Fruit fly (Drosophila melanogaster) whole organism, embryonic: ENCODE measurements around the gene CG6441.
A peak's percentile ranks its signal among the peaks of the same experiment; 100 is the strongest.

Experiments used
- Adf1 ChIP-seq: fragments of 200-800 bp; sonication (Bioruptor generic); IDR thresholded peaks from 2 replicates; pipeline ENCODE4 v1.3.6; 2022; ENCODE audit warnings: missing biosample characterization, missing genetic modification characterization
- Asciz ChIP-seq: fragments of 200-800 bp; sonication (Bioruptor generic); optimal IDR thresholded peaks from 2 replicates; lab custom pipeline; 2017; ENCODE audit warnings: missing biosample characterization, mild to moderate bottlenecking, missing genetic modification characterization, missing genetic modification reagents
- B-H2 ChIP-seq: fragments of 200-800 bp; sonication (Bioruptor generic); optimal IDR thresholded peaks from 2 replicates; lab custom pipeline; 2018; ENCODE audit warnings: missing biosample characterization, mild to moderate bottlenecking, missing genetic modification characterization
- CG13123 ChIP-seq: fragments of 200-800 bp; sonication (Bioruptor generic); optimal IDR thresholded peaks from 2 replicates; lab custom pipeline; 2016; ENCODE audit warnings: missing biosample characterization, missing genetic modification characterization
- CG13287 ChIP-seq: fragments of 200-800 bp; sonication (Bioruptor generic); IDR thresholded peaks from 2 replicates; pipeline ENCODE4 v1.3.6; 2022; ENCODE audit warnings: missing biosample characterization, missing genetic modification characterization; ENCODE audit not compliant: partially characterized antibody
- CG13296 ChIP-seq: fragments of 200-800 bp; sonication (Bioruptor generic); optimal IDR thresholded peaks from 3 replicates; lab custom pipeline; 2018; ENCODE audit warnings: missing biosample characterization, mild to moderate bottlenecking, missing genetic modification characterization
- CG13424 ChIP-seq: fragments of 200-800 bp; sonication (Bioruptor generic); optimal IDR thresholded peaks from 2 replicates; lab custom pipeline; 2019; ENCODE audit warnings: missing biosample characterization, mild to moderate bottlenecking, missing genetic modification characterization, moderate library complexity
- CG15601 ChIP-seq: fragments of 200-800 bp; sonication (Bioruptor generic); optimal IDR thresholded peaks from 3 replicates; lab custom pipeline; 2019; ENCODE audit warnings: missing biosample characterization, mild to moderate bottlenecking, missing genetic modification characterization, moderate library complexity
- CG16779 ChIP-seq: fragments of 200-800 bp; sonication (Bioruptor generic); IDR thresholded peaks from 2 replicates; pipeline ENCODE4 v1.3.6; 2022; ENCODE audit warnings: missing biosample characterization, missing genetic modification characterization
- CG17359 ChIP-seq: fragments of 200-800 bp; sonication (Bioruptor generic); optimal IDR thresholded peaks from 3 replicates; lab custom pipeline; 2018; ENCODE audit warnings: missing biosample characterization, mild to moderate bottlenecking, missing genetic modification characterization, moderate library complexity
- CG17802 ChIP-seq: fragments of 200-800 bp; sonication (Bioruptor generic); optimal IDR thresholded peaks from 2 replicates; lab custom pipeline; 2018; ENCODE audit warnings: missing biosample characterization, mild to moderate bottlenecking, missing genetic modification characterization, moderate library complexity
- CG2202 ChIP-seq: fragments of 200-800 bp; sonication (Bioruptor generic); optimal IDR thresholded peaks from 2 replicates; lab custom pipeline; 2018; ENCODE audit warnings: missing biosample characterization, mild to moderate bottlenecking, missing genetic modification characterization
- CG30431 ChIP-seq: fragments of 200-800 bp; sonication (Bioruptor generic); optimal IDR thresholded peaks from 2 replicates; lab custom pipeline; 2017; ENCODE audit warnings: missing biosample characterization, missing genetic modification characterization
- CG32532 ChIP-seq: fragments of 200-800 bp; sonication (Bioruptor generic); IDR thresholded peaks from 2 replicates; pipeline ENCODE4 v1.3.6; 2022; ENCODE audit warnings: missing biosample characterization, missing genetic modification characterization
- CG9727 ChIP-seq: fragments of 200-800 bp; sonication (Bioruptor generic); optimal IDR thresholded peaks from 3 replicates; lab custom pipeline; 2017; ENCODE audit warnings: missing biosample characterization, mild to moderate bottlenecking, missing genetic modification characterization
- CHES-1-like ChIP-seq: fragments of 200-800 bp; sonication (Bioruptor generic); optimal IDR thresholded peaks from 2 replicates; lab custom pipeline; 2016; ENCODE audit warnings: missing biosample characterization, missing genetic modification characterization
- Dref ChIP-seq: fragments of 200-800 bp; sonication (Bioruptor generic); IDR thresholded peaks from 2 replicates; pipeline ENCODE4 v1.3.6; 2022; ENCODE audit warnings: missing biosample characterization, missing genetic modification characterization
- Gsc ChIP-seq: fragments of 200-800 bp; sonication (Bioruptor generic); IDR thresholded peaks from 2 replicates; pipeline ENCODE4 v1.3.6; 2022; ENCODE audit warnings: missing biosample characterization, missing genetic modification characterization
- H15 ChIP-seq: fragments of 200-800 bp; sonication (Bioruptor generic); IDR thresholded peaks from 3 replicates; pipeline ENCODE4 v1.3.6; 2022; ENCODE audit warnings: missing biosample characterization, missing genetic modification characterization
- HmgZ ChIP-seq: fragments of 200-800 bp; sonication (Bioruptor generic); optimal IDR thresholded peaks from 2 replicates; lab custom pipeline; 2018; ENCODE audit warnings: missing biosample characterization, mild to moderate bottlenecking, missing genetic modification characterization
- Jarid2 ChIP-seq: fragments of 200-800 bp; sonication (Bioruptor generic); optimal IDR thresholded peaks from 3 replicates; lab custom pipeline; 2017; ENCODE audit warnings: mild to moderate bottlenecking, missing biosample characterization, missing genetic modification reagents, missing genetic modification characterization
- NK7.1 ChIP-seq: fragments of 200-800 bp; sonication (Bioruptor generic); optimal IDR thresholded peaks from 3 replicates; lab custom pipeline; 2016; ENCODE audit warnings: missing biosample characterization, missing genetic modification characterization
- NfI ChIP-seq: fragments of 200-800 bp; sonication (Bioruptor generic); optimal IDR thresholded peaks from 3 replicates; lab custom pipeline; 2018; ENCODE audit warnings: missing biosample characterization, mild to moderate bottlenecking, missing genetic modification characterization, moderate library complexity
- PHDP ChIP-seq: fragments of 200-800 bp; sonication (Bioruptor generic); optimal IDR thresholded peaks from 3 replicates; lab custom pipeline; 2018; ENCODE audit warnings: missing biosample characterization, mild to moderate bottlenecking, missing genetic modification characterization, moderate library complexity
- Stat92E ChIP-seq, 3 experiments: fragments of >200 bp in 2 of 3; fragments of 200-800 bp in 1 of 3; sonication (Bioruptor generic) in 1 of 3; optimal IDR thresholded peaks; 2 replicates each; lab custom pipeline; 2017 to 2019; ENCODE audit warnings: missing biosample characterization in 3 of 3, missing genetic modification characterization in 3 of 3, mild to moderate bottlenecking in 1 of 3, moderate library complexity in 1 of 3
- Xbp1 ChIP-seq: fragments of 200-800 bp; sonication (Bioruptor generic); optimal IDR thresholded peaks from 3 replicates; lab custom pipeline; 2016; ENCODE audit warnings: missing biosample characterization, mild to moderate bottlenecking, missing genetic modification characterization
- ac ChIP-seq: fragments of 200-800 bp; sonication (Bioruptor generic); optimal IDR thresholded peaks from 3 replicates; lab custom pipeline; 2017; ENCODE audit warnings: missing biosample characterization, mild to moderate bottlenecking, missing genetic modification characterization
- aop ChIP-seq: fragments of 200-800 bp; sonication (Bioruptor generic); IDR thresholded peaks from 2 replicates; pipeline ENCODE4 v1.3.6; 2022; ENCODE audit warnings: missing biosample characterization, missing genetic modification characterization
- ase ChIP-seq: fragments of 200-800 bp; sonication (Bioruptor generic); IDR thresholded peaks from 3 replicates; pipeline ENCODE4 v1.3.6; 2022; ENCODE audit warnings: missing biosample characterization, missing genetic modification characterization
- ash1 ChIP-seq: fragments of 200-800 bp; sonication (Bioruptor generic); optimal IDR thresholded peaks from 2 replicates; lab custom pipeline; 2018; ENCODE audit warnings: missing biosample characterization, mild to moderate bottlenecking, missing genetic modification characterization
- cad ChIP-seq: fragments of >200 bp; optimal IDR thresholded peaks from 2 replicates; lab custom pipeline; 2017; ENCODE audit warnings: missing biosample characterization, missing genetic modification characterization
- cas ChIP-seq: fragments of 200-800 bp; sonication (Bioruptor generic); IDR thresholded peaks from 2 replicates; pipeline ENCODE4 v1.3.6; 2022; ENCODE audit warnings: missing biosample characterization, missing genetic modification characterization
- chinmo ChIP-seq: fragments of 200-800 bp; sonication (Bioruptor generic); IDR thresholded peaks from 4 replicates; pipeline ENCODE4 v1.3.6; 2022; ENCODE audit warnings: missing biosample characterization, missing genetic modification characterization; ENCODE audit not compliant: partially characterized antibody
- chn ChIP-seq: fragments of 200-800 bp; sonication (Bioruptor generic); optimal IDR thresholded peaks from 2 replicates; lab custom pipeline; 2016; ENCODE audit warnings: missing biosample characterization, missing genetic modification characterization
- ems ChIP-seq: fragments of 200-800 bp; sonication (Bioruptor generic); optimal IDR thresholded peaks from 3 replicates; lab custom pipeline; 2016; ENCODE audit warnings: missing biosample characterization, missing genetic modification characterization
- gem ChIP-seq: fragments of 200-800 bp; sonication (Bioruptor generic); optimal IDR thresholded peaks from 2 replicates; lab custom pipeline; 2019; ENCODE audit warnings: missing biosample characterization, mild to moderate bottlenecking, missing genetic modification characterization, moderate library complexity
- gfzf ChIP-seq: fragments of 200-800 bp; sonication (Bioruptor generic); optimal IDR thresholded peaks from 2 replicates; lab custom pipeline; 2016; ENCODE audit warnings: missing biosample characterization, mild to moderate bottlenecking, missing genetic modification characterization, moderate library complexity
- hbn ChIP-seq: fragments of 200-800 bp; sonication (Bioruptor generic); IDR thresholded peaks from 2 replicates; pipeline ENCODE4 v1.3.6; 2022; ENCODE audit warnings: missing biosample characterization, missing genetic modification characterization; ENCODE audit not compliant: partially characterized antibody
- odd ChIP-seq: fragments of 200-800 bp; sonication (Bioruptor generic); optimal IDR thresholded peaks from 2 replicates; lab custom pipeline; 2017; ENCODE audit warnings: missing biosample characterization, mild to moderate bottlenecking, missing genetic modification characterization
- pb ChIP-seq: fragments of 200-800 bp; sonication (Bioruptor generic); optimal IDR thresholded peaks from 3 replicates; lab custom pipeline; 2016; ENCODE audit warnings: missing biosample characterization, missing genetic modification characterization
- pnt ChIP-seq: fragments of 200-800 bp; sonication (Bioruptor generic); optimal IDR thresholded peaks from 3 replicates; lab custom pipeline; 2016; ENCODE audit warnings: missing biosample characterization, missing genetic modification characterization
- rib ChIP-seq: fragments of 200-800 bp; sonication (Bioruptor generic); IDR thresholded peaks from 2 replicates; pipeline ENCODE4 v1.3.6; 2022; ENCODE audit warnings: missing biosample characterization, missing genetic modification characterization
- slou ChIP-seq: fragments of 200-800 bp; sonication (Bioruptor generic); optimal IDR thresholded peaks from 3 replicates; lab custom pipeline; 2016; ENCODE audit warnings: missing biosample characterization, missing genetic modification characterization
- so ChIP-seq: fragments of 200-800 bp; sonication (Bioruptor generic); IDR thresholded peaks from 3 replicates; pipeline ENCODE4 v1.3.6; 2022; ENCODE audit warnings: missing biosample characterization, missing genetic modification characterization
- tna ChIP-seq: fragments of 200-800 bp; sonication (Bioruptor generic); IDR thresholded peaks from 2 replicates; pipeline ENCODE4 v1.3.6; 2022; ENCODE audit warnings: missing biosample characterization, missing genetic modification characterization; ENCODE audit not compliant: partially characterized antibody
- toy ChIP-seq: fragments of 200-800 bp; sonication (Bioruptor generic); IDR thresholded peaks from 2 replicates; pipeline ENCODE4 v1.3.6; 2022; ENCODE audit warnings: missing biosample characterization, missing genetic modification characterization
- trh ChIP-seq: fragments of 200-800 bp; sonication (Bioruptor generic); optimal IDR thresholded peaks from 2 replicates; lab custom pipeline; 2016; ENCODE audit warnings: missing biosample characterization, missing genetic modification characterization
- vfl ChIP-seq: fragments of 200-800 bp; sonication (Bioruptor generic); optimal IDR thresholded peaks from 2 replicates; lab custom pipeline; 2016; ENCODE audit warnings: missing biosample characterization, missing genetic modification characterization
- vvl ChIP-seq: fragments of 200-800 bp; sonication (Bioruptor generic); IDR thresholded peaks from 2 replicates; pipeline ENCODE4 v1.3.6; 2022; ENCODE audit warnings: missing biosample characterization, missing genetic modification characterization

The CG6441 gene

DNA sequence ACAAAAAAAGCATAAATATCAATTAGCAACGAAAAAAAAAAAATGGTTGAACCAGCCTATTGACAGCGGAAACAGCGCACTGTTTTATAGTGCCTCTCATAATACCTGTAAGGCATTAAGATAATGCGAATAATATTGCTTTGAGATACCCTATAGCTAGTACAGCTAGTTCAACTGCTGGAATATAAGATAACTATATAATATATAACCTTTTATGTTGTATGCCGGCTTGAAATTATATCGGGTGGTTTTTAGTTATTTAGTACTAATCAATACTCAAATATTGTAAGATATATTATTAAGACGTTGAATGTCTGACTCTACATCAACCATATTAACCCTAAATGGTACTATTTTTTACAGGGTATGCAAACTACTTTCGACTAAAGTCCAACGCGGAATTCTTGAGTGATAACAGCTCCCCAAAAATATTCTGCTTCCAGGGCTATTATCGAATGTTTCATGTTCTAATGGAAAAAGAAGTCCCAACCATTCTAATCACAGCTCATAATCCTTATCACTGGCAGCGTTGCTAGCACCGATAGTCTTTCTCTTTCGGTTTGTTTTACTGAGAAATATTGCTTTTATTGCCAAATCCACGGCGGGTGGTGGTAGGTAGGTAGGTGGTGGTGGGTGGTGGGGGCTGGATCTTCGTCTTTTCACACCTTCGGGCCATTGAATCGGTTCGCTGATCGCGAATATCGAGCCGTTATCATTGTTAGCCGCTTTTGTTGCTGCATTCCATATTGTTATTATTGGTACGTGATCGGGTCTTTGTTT, 40.4 kb upstream of the CG6441 start (continued):
- TF ChIP-seq so (GFP tag; lab: Robert Waterston, UW): peak; percentile 65; the same call in 2 of the 3 replicates
- no peak for TF ChIP-seq CG13123 (GFP tag; lab: Kevin White, UChicago)
- TF ChIP-seq CG13424 (tag; lab: Kevin White, UChicago): peak; percentile 75
- no peak for TF ChIP-seq tna (GFP tag; lab: Robert Waterston, UW)
- peak; percentile 88 for TF ChIP-seq rib (GFP tag; lab: Robert Waterston, UW)
- peak; percentile 30 for TF ChIP-seq NK7.1 (GFP tag; lab: Kevin White, UChicago)
- TF ChIP-seq pb: no peak
- TF ChIP-seq ac (GFP tag; lab: Kevin White, UChicago): no peak
- TF ChIP-seq slou (GFP tag; lab: Kevin White, UChicago): no peak
- TF ChIP-seq toy: peak; percentile 69
- no peak for TF ChIP-seq pnt (GFP tag; lab: Kevin White, UChicago)
- TF ChIP-seq HmgZ (tag; lab: Kevin White, UChicago): peak; percentile 83
- TF ChIP-seq CG17802 (tag; lab: Kevin White, UChicago): no peak
- TF ChIP-seq ems (GFP tag; lab: Kevin White, UChicago): peak; percentile 19
- TF ChIP-seq ase: 0 out of 3 replicates have a peak, but pooled peaks have one; percentile 28
- TF ChIP-seq CG16779 (GFP tag; lab: Robert Waterston, UW): 0 out of 2 replicates have a peak, but pooled peaks have one; percentile 16
- TF ChIP-seq ash1 (GFP tag; lab: Kevin White, UChicago): no peak
- TF ChIP-seq CHES-1-like (GFP tag; lab: Kevin White, UChicago): no peak
- TF ChIP-seq odd: peak; percentile 41
- TF ChIP-seq Gsc: no peak
- TF ChIP-seq chinmo: no peak
- TF ChIP-seq CG17359: peak; percentile 46
- TF ChIP-seq gfzf (GFP tag; lab: Kevin White, UChicago): no peak
- peak; percentile 72 for TF ChIP-seq cas (GFP tag; lab: Robert Waterston, UW)
- peak; percentile 51; the same call in 2 of the 3 replicates for TF ChIP-seq H15
- no peak for TF ChIP-seq cad (GFP tag; lab: Kevin White, UChicago)
- no peak for TF ChIP-seq hbn (GFP tag; lab: Robert Waterston, UW)
- TF ChIP-seq NfI (GFP tag; lab: Kevin White, UChicago): peak; percentile 70
- no peak for TF ChIP-seq Stat92E (GFP tag; optimal IDR thresholded peaks at IDR 0.05; lab: Kevin White, UChicago)
- peak; percentile 82 for TF ChIP-seq vvl (GFP tag; lab: Robert Waterston, UW)
- TF ChIP-seq CG9727 (GFP tag; lab: Kevin White, UChicago): peak; percentile 82
- TF ChIP-seq gem (tag; lab: Kevin White, UChicago): peak; percentile 89
- TF ChIP-seq Xbp1 (GFP tag; lab: Kevin White, UChicago): peak; percentile 59
- TF ChIP-seq Dref: no peak
- no peak for TF ChIP-seq trh
- TF ChIP-seq vfl (GFP tag; lab: Kevin White, UChicago): no peak
- TF ChIP-seq PHDP: peak; percentile 88
- TF ChIP-seq B-H2 (GFP tag; lab: Kevin White, UChicago): peak; percentile 78
- TF ChIP-seq CG30431 (GFP tag; lab: Kevin White, UChicago): no peak
- TF ChIP-seq Jarid2 (GFP tag; lab: Kevin White, UChicago): peak; percentile 7
- no peak for TF ChIP-seq CG15601 (tag; lab: Kevin White, UChicago)
- no peak for TF ChIP-seq Asciz (GFP tag; lab: Kevin White, UChicago)
- peak; percentile 71 for TF ChIP-seq Adf1 (GFP tag; lab: Robert Waterston, UW)
- no peak for TF ChIP-seq chn (GFP tag; lab: Kevin White, UChicago)
- TF ChIP-seq CG2202 (tag; lab: Kevin White, UChicago): no peak
- TF ChIP-seq CG32532: peak; percentile 84
- TF ChIP-seq aop: no peak
- peak; percentile 63 for TF ChIP-seq CG13296 (GFP tag; lab: Kevin White, UChicago)
- no peak for TF ChIP-seq CG13287
